Worm (Caenorhabditis elegans) whole organism, young adult: Measurements from ENCODE around the gene tbc-13.
A peak's percentile ranks its signal among the peaks of the same experiment; 100 is the strongest.

Source experiments
- B0019.2 ChIP-seq: fragments of 200-800 bp; sonication (Bioruptor generic); conservative IDR thresholded peaks from 2 replicates; pipeline ENCODE4 v1.3.6; 2022; ENCODE audit warnings: missing genetic modification reagents, missing genetic modification characterization, missing compliant biosample characterization
- B0261.1 ChIP-seq: sonication (generic microtip); optimal IDR thresholded peaks from 2 replicates; lab custom pipeline; 2016; ENCODE audit warnings: mild to moderate bottlenecking, missing genetic modification characterization, moderate library complexity, missing compliant biosample characterization
- B0336.3 ChIP-seq: fragments of 200-800 bp; sonication (Bioruptor generic); IDR thresholded peaks from 2 replicates; pipeline ENCODE4 v1.3.6; 2022; ENCODE audit warnings: missing genetic modification characterization, missing compliant biosample characterization
- C06A6.2 ChIP-seq: fragments of 200-800 bp; sonication (Bioruptor generic); conservative IDR thresholded peaks from 2 replicates; pipeline ENCODE4 v1.3.6; 2022; ENCODE audit warnings: missing genetic modification characterization, missing compliant biosample characterization
- D2030.7 ChIP-seq: fragments of 200-800 bp; sonication (Bioruptor generic); IDR thresholded peaks from 2 replicates; pipeline ENCODE4 v1.3.6; 2022; ENCODE audit warnings: missing genetic modification reagents, missing genetic modification characterization, missing compliant biosample characterization
- F39B2.1 ChIP-seq: fragments of 200-800 bp; sonication (Bioruptor generic); IDR thresholded peaks from 2 replicates; pipeline ENCODE4 v1.3.6; 2022; ENCODE audit warnings: missing genetic modification reagents, missing genetic modification characterization, missing compliant biosample characterization
- F52B5.7 ChIP-seq: sonication (generic microtip); optimal IDR thresholded peaks from 2 replicates; lab custom pipeline; 2016; ENCODE audit warnings: mild to moderate bottlenecking, missing genetic modification characterization, missing compliant biosample characterization
- F55B11.4 ChIP-seq: sonication (generic microtip); optimal IDR thresholded peaks from 2 replicates; lab custom pipeline; 2016; ENCODE audit warnings: missing compliant biosample characterization, missing genetic modification characterization, borderline replicate concordance; ENCODE audit not compliant: insufficient read depth
- T07F8.4 ChIP-seq: sonication (generic microtip); optimal IDR thresholded peaks from 2 replicates; lab custom pipeline; 2016; ENCODE audit warnings: mild to moderate bottlenecking, missing genetic modification characterization, moderate library complexity, missing compliant biosample characterization
- Y79H2A.3 ChIP-seq: fragments of 200-800 bp; sonication (Bioruptor generic); conservative IDR thresholded peaks from 2 replicates; pipeline ENCODE4 v1.3.6; 2022; ENCODE audit warnings: missing genetic modification reagents, missing genetic modification characterization, missing compliant biosample characterization
- Y95B8A.8 ChIP-seq: fragments of 200-800 bp; sonication (Bioruptor generic); IDR thresholded peaks from 2 replicates; pipeline ENCODE4 v1.3.6; 2022; ENCODE audit warnings: missing genetic modification reagents, missing genetic modification characterization, missing compliant biosample characterization
- aptf-3 ChIP-seq: fragments of 200-800 bp; sonication (Bioruptor generic); IDR thresholded peaks from 2 replicates; pipeline ENCODE4 v1.3.6; 2022; ENCODE audit warnings: missing genetic modification characterization, missing compliant biosample characterization
- atf-7 ChIP-seq: sonication (generic microtip); optimal IDR thresholded peaks from 2 replicates; lab custom pipeline; 2017; ENCODE audit warnings: mild to moderate bottlenecking, missing genetic modification characterization, missing compliant biosample characterization
- cebp-1 ChIP-seq, 2 experiments: fragments of 200-800 bp in 1 of 2; sonication (Bioruptor generic) in 1 of 2; sonication (generic microtip) in 1 of 2; IDR thresholded peaks in 1 of 2; optimal IDR thresholded peaks in 1 of 2; 2 replicates each; pipeline versions ENCODE4 v1.3.6 to Lab custom; 2017 to 2022; ENCODE audit warnings: missing compliant biosample characterization in 2 of 2, missing genetic modification characterization in 2 of 2, mild to moderate bottlenecking in 1 of 2, missing genetic modification reagents in 1 of 2, moderate library complexity in 1 of 2
- cebp-2 ChIP-seq: fragments of 200-800 bp; sonication (Bioruptor generic); IDR thresholded peaks from 2 replicates; pipeline ENCODE4 v1.3.6; 2022; ENCODE audit warnings: missing genetic modification characterization, missing compliant biosample characterization
- ceh-40 ChIP-seq: fragments of 200-800 bp; sonication (Bioruptor generic); IDR thresholded peaks from 2 replicates; pipeline ENCODE4 v1.3.6; 2022; ENCODE audit warnings: missing genetic modification characterization, missing compliant biosample characterization
- ceh-79 ChIP-seq: sonication (generic microtip); optimal IDR thresholded peaks from 2 replicates; lab custom pipeline; 2017; ENCODE audit warnings: mild to moderate bottlenecking, missing genetic modification characterization, missing compliant biosample characterization
- chd-7 ChIP-seq: sonication (generic microtip); optimal IDR thresholded peaks from 2 replicates; lab custom pipeline; 2016; ENCODE audit warnings: mild to moderate bottlenecking, missing genetic modification characterization, moderate library complexity, missing compliant biosample characterization
- dox-1 ChIP-seq: fragments of 200-800 bp; sonication (Bioruptor generic); IDR thresholded peaks from 2 replicates; pipeline ENCODE4 v1.3.6; 2022; ENCODE audit warnings: missing genetic modification reagents, missing genetic modification characterization, missing compliant biosample characterization
- fkh-3 ChIP-seq: sonication (generic microtip); optimal IDR thresholded peaks from 2 replicates; lab custom pipeline; 2016; ENCODE audit warnings: mild to moderate bottlenecking, missing genetic modification characterization, missing compliant biosample characterization
- gei-17 ChIP-seq: fragments of 200-800 bp; sonication (Bioruptor generic); optimal IDR thresholded peaks from 2 replicates; lab custom pipeline; 2018; ENCODE audit warnings: mild to moderate bottlenecking, missing genetic modification characterization, missing compliant biosample characterization
- hlh-26 ChIP-seq: fragments of 200-800 bp; sonication (Bioruptor generic); conservative IDR thresholded peaks from 2 replicates; pipeline ENCODE4 v1.3.6; 2022; ENCODE audit warnings: missing genetic modification reagents, missing genetic modification characterization, missing compliant biosample characterization
- hmg-1.2 ChIP-seq: fragments of 200-800 bp; sonication (Bioruptor generic); IDR thresholded peaks from 2 replicates; pipeline ENCODE4 v1.3.6; 2022; ENCODE audit warnings: missing genetic modification reagents, missing genetic modification characterization, missing compliant biosample characterization
- hmg-20 ChIP-seq: fragments of 200-800 bp; sonication (Bioruptor generic); IDR thresholded peaks from 2 replicates; pipeline ENCODE4 v1.3.6; 2022; ENCODE audit warnings: missing genetic modification reagents, missing genetic modification characterization, missing compliant biosample characterization
- lin-26 ChIP-seq: fragments of 200-800 bp; sonication (Bioruptor generic); IDR thresholded peaks from 2 replicates; pipeline ENCODE4 v1.3.6; 2022; ENCODE audit warnings: missing genetic modification reagents, missing genetic modification characterization, missing compliant biosample characterization
- lir-1 ChIP-seq: fragments of 200-800 bp; sonication (Bioruptor generic); conservative IDR thresholded peaks from 2 replicates; pipeline ENCODE4 v1.3.6; 2022; ENCODE audit warnings: missing genetic modification reagents, missing genetic modification characterization, missing compliant biosample characterization
- madf-10 ChIP-seq: sonication (generic microtip); optimal IDR thresholded peaks from 2 replicates; lab custom pipeline; 2016; ENCODE audit warnings: mild to moderate bottlenecking, missing genetic modification characterization, missing compliant biosample characterization
- madf-8 ChIP-seq: fragments of 200-800 bp; sonication (Bioruptor generic); conservative IDR thresholded peaks from 2 replicates; pipeline ENCODE4 v1.3.6; 2022; ENCODE audit warnings: missing genetic modification reagents, missing genetic modification characterization, missing compliant biosample characterization
- nfya-1 ChIP-seq: sonication (generic microtip); optimal IDR thresholded peaks from 2 replicates; lab custom pipeline; 2017; ENCODE audit warnings: antibody characterized with exemption, missing compliant biosample characterization, missing genetic modification characterization, borderline replicate concordance; ENCODE audit not compliant: insufficient read depth
- nfya-2 ChIP-seq: fragments of 200-800 bp; sonication (Bioruptor generic); IDR thresholded peaks from 2 replicates; pipeline ENCODE4 v1.3.6; 2022; ENCODE audit warnings: missing genetic modification reagents, missing genetic modification characterization, missing compliant biosample characterization
- nfyb-1 ChIP-seq: fragments of 200-800 bp; sonication (Bioruptor generic); IDR thresholded peaks from 2 replicates; pipeline ENCODE4 v1.3.6; 2022; ENCODE audit warnings: missing genetic modification reagents, missing genetic modification characterization, missing compliant biosample characterization
- nhr-120 ChIP-seq: fragments of 200-800 bp; sonication (Bioruptor generic); IDR thresholded peaks from 2 replicates; pipeline ENCODE4 v1.3.6; 2022; ENCODE audit warnings: missing genetic modification characterization, missing compliant biosample characterization
- nhr-90 ChIP-seq: sonication (generic microtip); optimal IDR thresholded peaks from 2 replicates; lab custom pipeline; 2016; ENCODE audit warnings: missing genotype, mild to moderate bottlenecking, missing genetic modification characterization, missing compliant biosample characterization
- rcor-1 ChIP-seq: fragments of 200-800 bp; sonication (Bioruptor generic); IDR thresholded peaks from 2 replicates; pipeline ENCODE4 v1.3.6; 2022; ENCODE audit warnings: missing genetic modification reagents, missing genetic modification characterization, missing compliant biosample characterization
- repo-1 ChIP-seq: sonication (generic microtip); optimal IDR thresholded peaks from 2 replicates; lab custom pipeline; 2017; ENCODE audit warnings: mild to moderate bottlenecking, missing genetic modification characterization, missing compliant biosample characterization
- sdz-38 ChIP-seq: sonication (generic microtip); optimal IDR thresholded peaks from 2 replicates; lab custom pipeline; 2016; ENCODE audit warnings: missing genotype, missing genetic modification characterization, missing compliant biosample characterization
- snpc-1.1 ChIP-seq: sonication (generic microtip); optimal IDR thresholded peaks from 2 replicates; lab custom pipeline; 2017; ENCODE audit warnings: missing genetic modification characterization, mild to moderate bottlenecking, missing compliant biosample characterization, antibody characterized with exemption, moderate library complexity, missing genotype, missing genetic modification reagents; ENCODE audit not compliant: insufficient read depth
- snpc-1.3 ChIP-seq: sonication (generic microtip); optimal IDR thresholded peaks from 2 replicates; lab custom pipeline; 2017; ENCODE audit warnings: missing genetic modification characterization, mild to moderate bottlenecking, missing compliant biosample characterization, antibody characterized with exemption, moderate library complexity, missing genotype, missing genetic modification reagents; ENCODE audit not compliant: insufficient read depth
- snpc-4 ChIP-seq, 5 experiments: fragments of 150-350 bp in 1 of 5; sonication (generic microtip) in 4 of 5; optimal IDR thresholded peaks; 2 replicates each; lab custom pipeline; 2014 to 2018; ENCODE audit warnings: missing genetic modification characterization in 5 of 5, missing biosample characterization in 3 of 5, antibody characterized with exemption in 2 of 5, mild to moderate bottlenecking in 2 of 5, missing compliant biosample characterization in 2 of 5, missing genotype in 2 of 5, moderate library complexity in 2 of 5, missing genetic modification reagents in 1 of 5
- somi-1 ChIP-seq: fragments of 200-800 bp; sonication (Bioruptor generic); optimal IDR thresholded peaks from 2 replicates; lab custom pipeline; 2018; ENCODE audit warnings: mild to moderate bottlenecking, missing genetic modification characterization, missing compliant biosample characterization
- sptf-2 ChIP-seq: fragments of 200-800 bp; sonication (Bioruptor generic); optimal IDR thresholded peaks from 2 replicates; lab custom pipeline; 2018; ENCODE audit warnings: mild to moderate bottlenecking, missing genetic modification characterization, missing compliant biosample characterization
- tbp1 ChIP-seq: fragments of 200-800 bp; sonication (Bioruptor generic); optimal IDR thresholded peaks from 2 replicates; lab custom pipeline; 2018; ENCODE audit warnings: mild to moderate bottlenecking, missing genetic modification characterization, missing compliant biosample characterization
- unc-130 ChIP-seq: sonication (generic microtip); optimal IDR thresholded peaks from 2 replicates; lab custom pipeline; 2016; ENCODE audit warnings: missing genetic modification reagents, missing genetic modification characterization, missing compliant biosample characterization
- unc-62 ChIP-seq: fragments of 150-350 bp; optimal IDR thresholded peaks from 2 replicates; lab custom pipeline; 2014; ENCODE audit warnings: missing biosample characterization, missing genetic modification reagents, missing genetic modification characterization
- zfh-2 ChIP-seq: fragments of 200-800 bp; sonication (Bioruptor generic); conservative IDR thresholded peaks from 2 replicates; pipeline ENCODE4 v1.3.6; 2022; ENCODE audit warnings: missing genetic modification reagents, missing genetic modification characterization, missing compliant biosample characterization
- ztf-26 ChIP-seq: sonication (generic microtip); optimal IDR thresholded peaks from 2 replicates; lab custom pipeline; 2017; ENCODE audit warnings: missing genetic modification characterization, missing compliant biosample characterization
- ztf-3 ChIP-seq: fragments of 200-800 bp; sonication (Bioruptor generic); optimal IDR thresholded peaks from 2 replicates; lab custom pipeline; 2018; ENCODE audit warnings: mild to moderate bottlenecking, missing genetic modification characterization, missing compliant biosample characterization

Gene tbc-13

DNA sequence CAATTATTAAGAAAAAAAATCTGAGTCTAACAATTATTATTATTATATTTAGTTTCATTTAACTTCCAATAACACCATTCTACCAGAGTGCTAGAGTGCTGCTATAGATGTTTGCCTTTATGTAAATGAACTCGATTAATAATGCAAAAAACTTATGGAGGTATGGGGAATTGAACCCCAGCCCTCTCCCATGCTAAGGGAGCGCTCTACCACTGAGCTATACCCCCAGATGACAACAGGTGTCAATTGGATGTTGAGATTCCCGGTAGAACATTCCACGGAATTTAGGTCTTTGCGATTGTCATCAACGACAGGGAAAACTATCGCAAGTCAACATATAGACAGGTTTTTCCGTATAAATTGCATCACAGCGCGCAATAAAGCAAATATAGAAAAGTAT lies 26.8 kb upstream of the tbc-13 start (continued):
- TF ChIP-seq F55B11.4 (no peak), rcor-1 (GFP tag; lab: Robert Waterston, UW) (peak; percentile 64), ztf-3 (GFP tag; lab: Kevin White, UChicago) (no peak), tbp1 (GFP tag; lab: Kevin White, UChicago) (peak; percentile 94), aptf-3 (GFP tag; lab: Robert Waterston, UW) (peak; percentile 81; the same call in 1 of the 2 replicates), ceh-79 (tag; lab: Kevin White, UChicago) (peak; percentile 18), snpc-4 (GFP tag; optimal IDR thresholded peaks at IDR 0.05; lab: Kevin White, UChicago) (peak; percentile 65), snpc-4 (tag; optimal IDR thresholded peaks at IDR 0.05; lab: Kevin White, UChicago) (peak in 2 of 4 experiments; percentile 58 to 62), B0019.2 (GFP tag; lab: Robert Waterston, UW) (0 out of 2 replicates have a peak, but pooled peaks have one; percentile 3), cebp-1 (GFP tag; IDR thresholded peaks at IDR 0.05; lab: Robert Waterston, UW) (0 out of 2 replicates have a peak, but pooled peaks have one; percentile 33), cebp-1 (tag; optimal IDR thresholded peaks at IDR 0.05; lab: Kevin White, UChicago) (no peak), unc-130 (GFP tag; lab: Kevin White, UChicago) (peak; percentile 37), hmg-20 (GFP tag; lab: Robert Waterston, UW) (0 out of 2 replicates have a peak, but pooled peaks have one; percentile 39), lin-26 (peak; percentile 91), nhr-120 (GFP tag; lab: Robert Waterston, UW) (peak; percentile 64; the same call in 1 of the 2 replicates), sptf-2 (GFP tag; lab: Kevin White, UChicago) (peak; percentile 59), F52B5.7 (peak; percentile 69), Y79H2A.3 (GFP tag; lab: Robert Waterston, UW) (0 out of 2 replicates have a peak, but pooled peaks have one; percentile 37), Y95B8A.8 (GFP tag; lab: Robert Waterston, UW) (no peak), B0336.3 (no peak), nfyb-1 (peak; percentile 82), nfya-2 (GFP tag; lab: Robert Waterston, UW) (no peak), D2030.7 (GFP tag; lab: Robert Waterston, UW) (peak; percentile 59), hmg-1.2 (peak; percentile 73), somi-1 (GFP tag; lab: Kevin White, UChicago) (peak; percentile 8), madf-10 (tag; lab: Kevin White, UChicago) (peak; percentile 80), nhr-90 (tag; lab: Kevin White, UChicago) (peak; percentile 85), cebp-2 (GFP tag; lab: Robert Waterston, UW) (peak; percentile 71; the same call in 1 of the 2 replicates), nfya-1 (tag; lab: Kevin White, UChicago) (no peak), repo-1 (tag; lab: Kevin White, UChicago) (peak; percentile 76), snpc-1.1 (tag; lab: Kevin White, UChicago) (peak; percentile 36), dox-1 (GFP tag; lab: Robert Waterston, UW) (peak; percentile 49; the same call in 1 of the 2 replicates), ztf-26 (tag; lab: Kevin White, UChicago) (peak; percentile 29), fkh-3 (tag; lab: Kevin White, UChicago) (peak; percentile 83), sdz-38 (tag; lab: Kevin White, UChicago) (no peak), unc-62 (no peak), gei-17 (GFP tag; lab: Kevin White, UChicago) (peak; percentile 38), chd-7 (tag; lab: Kevin White, UChicago) (peak; percentile 73), C06A6.2 (GFP tag; lab: Robert Waterston, UW) (no peak), ceh-40 (GFP tag; lab: Robert Waterston, UW) (0 out of 2 replicates have a peak, but pooled peaks have one; percentile 65), zfh-2 (GFP tag; lab: Robert Waterston, UW) (no peak), snpc-1.3 (tag; lab: Kevin White, UChicago) (peak; percentile 78), hlh-26 (GFP tag; lab: Robert Waterston, UW) (no peak), lir-1 (GFP tag; lab: Robert Waterston, UW) (no peak), atf-7 (tag; lab: Kevin White, UChicago) (peak; percentile 52), B0261.1 (peak; percentile 92), T07F8.4 (tag; lab: Kevin White, UChicago) (peak; percentile 60), F39B2.1 (GFP tag; lab: Robert Waterston, UW) (no peak), madf-8 (GFP tag; lab: Robert Waterston, UW) (no peak)
